Worm (Caenorhabditis elegans) whole organism, L3 larva: ENCODE measurements around the gene rpl-33.
"Not testable (repeated sequence)": the region's sequence is repeated elsewhere in the genome, so short reads cannot be mapped to it uniquely, and the experiment has no call there.

Source experiments
- ceh-82 ChIP-seq: fragments of 150-350 bp; optimal IDR thresholded peaks from 2 replicates; lab custom pipeline; 2014; ENCODE audit warnings: missing biosample characterization, missing genetic modification characterization
- egl-27 ChIP-seq: sonication (generic microtip); optimal IDR thresholded peaks from 4 replicates; lab custom pipeline; 2017; ENCODE audit warnings: missing biosample characterization, missing genetic modification reagents, missing genetic modification characterization
- egl-5 ChIP-seq: fragments of 150-350 bp; optimal IDR thresholded peaks from 2 replicates; lab custom pipeline; 2017; ENCODE audit warnings: missing biosample characterization, missing genetic modification reagents, missing genetic modification characterization, inconsistent platforms
- elt-1 ChIP-seq: fragments of 150-350 bp; optimal IDR thresholded peaks from 2 replicates; lab custom pipeline; 2014; ENCODE audit warnings: missing biosample characterization, missing genetic modification characterization
- lin-39 ChIP-seq: fragments of 150-350 bp; optimal IDR thresholded peaks from 2 replicates; lab custom pipeline; 2018; ENCODE audit warnings: missing biosample characterization, missing genetic modification reagents, missing genetic modification characterization
- nhr-23 ChIP-seq: fragments of 150-350 bp; optimal IDR thresholded peaks from 2 replicates; lab custom pipeline; 2014; ENCODE audit warnings: missing biosample characterization, missing genetic modification reagents, missing genetic modification characterization

DNA sequence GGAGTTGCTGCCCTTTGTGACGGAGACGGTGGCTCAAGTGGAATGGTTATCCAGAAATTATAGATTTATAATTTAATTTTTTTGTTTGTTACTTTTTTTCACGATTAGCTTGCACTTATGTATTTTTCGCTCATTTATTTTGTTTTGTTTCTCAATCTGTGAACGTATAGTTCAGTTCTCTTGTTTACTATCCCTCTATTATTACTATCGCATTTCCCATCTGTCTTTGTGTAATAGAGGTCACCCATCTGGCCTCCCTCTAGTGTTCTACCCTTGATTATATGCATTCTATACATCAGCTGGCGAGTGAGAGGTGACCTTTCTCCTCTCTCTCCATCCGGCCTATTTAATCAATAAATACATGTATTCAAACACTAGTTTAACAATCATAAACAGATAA lies 21.3 kb upstream of the rpl-33 start, which contains the start of the genes T02G5.14 and T02G5.15:
- not testable (repeated sequence) for TF ChIP-seq lin-39 (tag; lab: Kevin White, UChicago); nhr-23 (tag; lab: Kevin White, UChicago); elt-1; ceh-82; egl-27 (tag; lab: Kevin White, UChicago); egl-5
